Fruit fly (Drosophila melanogaster): ENCODE data around the gene Tdrd3.

The Tdrd3 gene

DNA sequence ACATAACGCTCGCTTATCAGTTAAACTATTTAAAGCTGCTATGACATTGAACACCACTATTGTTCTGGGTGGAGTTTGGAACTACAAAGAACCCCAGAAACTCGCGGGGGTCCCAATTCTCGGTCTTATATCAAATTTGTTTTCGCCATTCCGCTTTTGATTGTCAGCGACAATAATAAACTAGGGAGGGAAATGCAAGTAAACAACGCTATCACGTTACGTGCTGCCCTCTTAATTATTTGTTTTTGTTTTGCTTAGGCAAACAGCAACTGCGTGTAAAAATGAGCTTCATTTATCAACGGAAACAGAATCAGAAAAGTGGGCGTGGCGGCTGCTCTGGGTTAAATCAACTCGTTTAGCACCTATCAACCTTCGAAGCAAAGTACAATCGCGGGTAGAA is 6.4 kb upstream of the Tdrd3 start (continued):
- TF ChIP-seq Fer2 (tag; optimal IDR thresholded peaks at IDR 0.05) = no peak
- no peak for TF ChIP-seq Spps (tag; optimal IDR thresholded peaks at IDR 0.05)
- TF ChIP-seq CG11504 (tag; optimal IDR thresholded peaks at IDR 0.05) = no peak
- peak; percentile 21 for TF ChIP-seq Mes4 (GFP tag; optimal IDR thresholded peaks at IDR 0.05)
- no peak for TF ChIP-seq twi (tag; optimal IDR thresholded peaks at IDR 0.05)
- no peak for TF ChIP-seq CG17802 (tag; optimal IDR thresholded peaks at IDR 0.05)
- TF ChIP-seq jigr1 (GFP tag; IDR thresholded peaks at IDR 0.05) = no peak
- peak; percentile 87 for TF ChIP-seq sens (GFP tag)
- TF ChIP-seq CG2875 (GFP tag; optimal IDR thresholded peaks at IDR 0.05) = peak; percentile 38
- TF ChIP-seq CG30020 (tag; optimal IDR thresholded peaks at IDR 0.05) = no peak
- no peak for TF ChIP-seq gce (GFP tag; IDR thresholded peaks at IDR 0.05)
- TF ChIP-seq grau (tag; optimal IDR thresholded peaks at IDR 0.05) = peak; percentile 0
- no peak for TF ChIP-seq CG6272 (GFP tag; IDR thresholded peaks at IDR 0.05)
- TF ChIP-seq CG6654 (GFP tag; optimal IDR thresholded peaks at IDR 0.05) = no peak
- TF ChIP-seq gro (GFP tag; optimal IDR thresholded peaks at IDR 0.05) = no peak
- TF ChIP-seq btn (GFP tag; optimal IDR thresholded peaks at IDR 0.05) = peak; percentile 51
- TF ChIP-seq CG30403 (GFP tag; optimal IDR thresholded peaks at IDR 0.05) = no peak
- peak; percentile 48 for TF ChIP-seq onecut (GFP tag; IDR thresholded peaks at IDR 0.05)
- peak; percentile 33 for TF ChIP-seq Bdp1 (GFP tag; optimal IDR thresholded peaks at IDR 0.05)
- TF ChIP-seq CG7987 (GFP tag; optimal IDR thresholded peaks at IDR 0.05) = peak; percentile 75
- TF ChIP-seq gcm2 (GFP tag; optimal IDR thresholded peaks at IDR 0.05) = peak; percentile 40
- TF ChIP-seq CG7928 (GFP tag; optimal IDR thresholded peaks at IDR 0.05) = no peak
- TF ChIP-seq CG42726 (GFP tag; IDR thresholded peaks at IDR 0.05; ENCODE audit: partially characterized antibody) = no peak
- TF ChIP-seq nerfin-1 (tag; optimal IDR thresholded peaks at IDR 0.05) = peak; percentile 24
- TF ChIP-seq CG10366 (GFP tag; IDR thresholded peaks at IDR 0.05) = no peak
- no peak for TF ChIP-seq CG32772 (GFP tag; IDR thresholded peaks at IDR 0.05)
- no peak for TF ChIP-seq run (tag; optimal IDR thresholded peaks at IDR 0.05)
- TF ChIP-seq CG10959 (GFP tag; IDR thresholded peaks at IDR 0.05) = 0 out of 2 replicates have a peak, but pooled peaks have one; percentile 9
- no peak for TF ChIP-seq CG10543 (GFP tag; optimal IDR thresholded peaks at IDR 0.05)
- peak; percentile 76 for TF ChIP-seq CG3407 (GFP tag; optimal IDR thresholded peaks at IDR 0.05)
- TF ChIP-seq CG9609 (GFP tag; optimal IDR thresholded peaks at IDR 0.05) = no peak
- no peak for TF ChIP-seq bigmax (GFP tag; optimal IDR thresholded peaks at IDR 0.05)
- TF ChIP-seq CG14441 (GFP tag; IDR thresholded peaks at IDR 0.05) = no peak
- peak; percentile 46; the same call in 1 of the 3 replicates for TF ChIP-seq so (GFP tag; IDR thresholded peaks at IDR 0.05)
- no peak for TF ChIP-seq crp (GFP tag; optimal IDR thresholded peaks at IDR 0.05)
- TF ChIP-seq mam (GFP tag; optimal IDR thresholded peaks at IDR 0.05) = no peak
- no peak for TF ChIP-seq zen (tag; optimal IDR thresholded peaks at IDR 0.05)
- TF ChIP-seq CG4617 (GFP tag; optimal IDR thresholded peaks at IDR 0.05; ENCODE audit: borderline replicate concordance) = no peak
- TF ChIP-seq scrt (GFP tag; optimal IDR thresholded peaks at IDR 0.05) = no peak
- no peak for TF ChIP-seq maf-S (GFP tag; optimal IDR thresholded peaks at IDR 0.05)
- peak; percentile 8 for TF ChIP-seq HmgZ (tag; optimal IDR thresholded peaks at IDR 0.05)
- TF ChIP-seq CG14050 (GFP tag; IDR thresholded peaks at IDR 0.05) = no peak
- TF ChIP-seq odd (GFP tag; optimal IDR thresholded peaks at IDR 0.05) = peak; percentile 65
- TF ChIP-seq CG1233 (GFP tag; optimal IDR thresholded peaks at IDR 0.05) = peak; percentile 44
- TF ChIP-seq Nf-YB (GFP tag; optimal IDR thresholded peaks at IDR 0.05) = no peak
- no peak for TF ChIP-seq CG11560 (tag; IDR thresholded peaks at IDR 0.05)
- TF ChIP-seq bowl (GFP tag; IDR thresholded peaks at IDR 0.05) = no peak
- TF ChIP-seq zfh1 (GFP tag; IDR thresholded peaks at IDR 0.05) = peak; percentile 59; the same call in 2 of the 3 replicates
- TF ChIP-seq gsb (GFP tag; IDR thresholded peaks at IDR 0.05) = no peak
- no peak for TF ChIP-seq sd (tag; optimal IDR thresholded peaks at IDR 0.05)
- no peak for TF ChIP-seq CG9437 (GFP tag; optimal IDR thresholded peaks at IDR 0.05)
- no peak for TF ChIP-seq CG5245 (GFP tag; optimal IDR thresholded peaks at IDR 0.05)
